Worm (Caenorhabditis elegans): ENCODE data around the gene snu-13.

DNA sequence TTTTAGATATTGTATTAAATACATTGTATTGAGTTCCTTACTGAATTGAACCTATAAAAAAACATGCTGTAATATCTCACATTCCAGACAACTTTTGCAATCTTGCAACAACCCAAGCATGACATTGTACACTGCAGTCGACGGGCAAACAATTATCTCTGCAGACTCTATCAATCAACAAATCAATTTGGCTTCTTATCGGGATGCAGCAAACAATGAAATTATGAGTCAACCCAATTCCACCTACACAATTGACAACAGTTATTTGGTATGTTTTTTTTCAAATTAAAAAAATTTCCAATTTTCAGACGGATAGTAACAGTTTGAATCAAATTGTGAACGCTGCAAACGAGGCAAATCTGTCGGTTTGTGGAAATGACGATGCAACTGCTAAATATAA lies 27.5 kb downstream of the snu-13 start:
- no peak for TF ChIP-seq sox-4 (tag; optimal IDR thresholded peaks at IDR 0.05)
- TF ChIP-seq skn-1 (tag; optimal IDR thresholded peaks at IDR 0.05) = no peak
- no peak for TF ChIP-seq alr-1 (tag; optimal IDR thresholded peaks at IDR 0.05; ENCODE audit: borderline replicate concordance)
- TF ChIP-seq lin-13 (GFP tag; optimal IDR thresholded peaks at IDR 0.05) = no peak
- no peak for TF ChIP-seq unc-130 (tag; optimal IDR thresholded peaks at IDR 0.05)
- TF ChIP-seq xbp-1 (tag; optimal IDR thresholded peaks at IDR 0.05) = no peak
- no peak for TF ChIP-seq vab-15 (tag; optimal IDR thresholded peaks at IDR 0.05)
- TF ChIP-seq jun-1 (tag; optimal IDR thresholded peaks at IDR 0.05) = no peak
- TF ChIP-seq unc-86 (tag; optimal IDR thresholded peaks at IDR 0.05) = no peak
- TF ChIP-seq fkh-10 (GFP tag; optimal IDR thresholded peaks at IDR 0.05) = no peak
- no peak for TF ChIP-seq ama-1 (optimal IDR thresholded peaks at IDR 0.05)
- TF ChIP-seq aly-2 (tag; optimal IDR thresholded peaks at IDR 0.05) = no peak
- TF ChIP-seq lin-39 (tag; optimal IDR thresholded peaks at IDR 0.05) = no peak

All from whole organism, L1 larva.